Worm (Caenorhabditis elegans): Measurements from ENCODE around the gene dlg-1.
A peak's percentile ranks its signal among the peaks of the same experiment; 100 is the strongest.

dlg-1 gene

DNA sequence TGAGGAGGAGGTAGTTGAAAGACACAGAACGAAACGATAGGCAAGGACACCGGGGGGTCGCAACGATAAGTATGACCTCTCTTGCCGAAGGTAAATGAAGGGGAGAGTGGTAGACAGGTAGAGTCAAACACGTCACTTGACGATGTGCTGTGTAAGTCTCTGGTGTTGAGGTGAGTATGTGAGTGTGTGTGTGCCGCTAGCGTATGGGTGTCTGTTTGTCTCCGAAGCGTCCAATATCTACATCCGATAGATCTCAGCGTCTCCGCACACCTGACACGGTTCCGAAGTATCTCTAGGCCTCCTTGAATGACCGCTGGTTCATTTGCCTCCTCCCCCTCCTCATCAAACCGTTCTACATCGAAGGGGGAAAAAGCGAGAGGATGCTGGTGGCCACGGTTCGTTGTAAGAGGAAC lies 4.3 kb upstream of the dlg-1 start (continued):
- TF ChIP-seq attf-5 (GFP tag; optimal IDR thresholded peaks at IDR 0.05): no peak
- no peak for TF ChIP-seq zim-3 (tag; optimal IDR thresholded peaks at IDR 0.05)
- TF ChIP-seq ceh-100 (GFP tag; IDR thresholded peaks at IDR 0.05): no peak
- TF ChIP-seq ccch-3 (GFP tag; optimal IDR thresholded peaks at IDR 0.05): no peak
- TF ChIP-seq ztf-6 (GFP tag; IDR thresholded peaks at IDR 0.05): no peak
- peak; percentile 30 for TF ChIP-seq gei-17 (GFP tag; optimal IDR thresholded peaks at IDR 0.05)
- TF ChIP-seq athp-1 (tag; optimal IDR thresholded peaks at IDR 0.05): no peak
- no peak for TF ChIP-seq ztf-28 (GFP tag; IDR thresholded peaks at IDR 0.05)
- no peak for TF ChIP-seq sea-2 (GFP tag; IDR thresholded peaks at IDR 0.05)
- no peak for TF ChIP-seq F49E8.2 (tag; optimal IDR thresholded peaks at IDR 0.05; ENCODE audit: insufficient read depth)
- TF ChIP-seq ceh-40 (GFP tag; IDR thresholded peaks at IDR 0.05): no peak
- TF ChIP-seq atf-7 (tag; optimal IDR thresholded peaks at IDR 0.05): peak; percentile 34
- no peak for TF ChIP-seq hlh-12 (tag; optimal IDR thresholded peaks at IDR 0.05)
- no peak for TF ChIP-seq madf-6 (GFP tag; IDR thresholded peaks at IDR 0.05)
- peak in 1 of 2 experiments; percentile 18 for TF ChIP-seq let-607 (tag; optimal IDR thresholded peaks at IDR 0.05)
- no peak for TF ChIP-seq ztf-25 (GFP tag; IDR thresholded peaks at IDR 0.05)
- TF ChIP-seq xnd-1 (tag; optimal IDR thresholded peaks at IDR 0.05): no peak
- TF ChIP-seq mcd-1 (GFP tag; IDR thresholded peaks at IDR 0.05): peak; percentile 34; the same call in 1 of the 2 replicates
- no peak for TF ChIP-seq hrde-1 (tag; optimal IDR thresholded peaks at IDR 0.05; ENCODE audit: borderline replicate concordance)
- TF ChIP-seq bed-2 (GFP tag; IDR thresholded peaks at IDR 0.05): no peak
- no peak for TF ChIP-seq ztf-22 (GFP tag; optimal IDR thresholded peaks at IDR 0.05)
- peak; percentile 29 for TF ChIP-seq lin-40 (tag; optimal IDR thresholded peaks at IDR 0.05)
- no peak for TF ChIP-seq B0261.1 (tag; optimal IDR thresholded peaks at IDR 0.05)
- TF ChIP-seq nhr-90 (tag; optimal IDR thresholded peaks at IDR 0.05): no peak
- TF ChIP-seq attf-3 (GFP tag; conservative IDR thresholded peaks at IDR 0.05): no peak
- no peak for TF ChIP-seq mxl-1 (tag; optimal IDR thresholded peaks at IDR 0.05)
- no peak for TF ChIP-seq F37B4.10 (GFP tag; IDR thresholded peaks at IDR 0.05)
- peak; percentile 61; the same call in 1 of the 2 replicates for TF ChIP-seq ekl-4 (GFP tag; IDR thresholded peaks at IDR 0.05)
- no peak for TF ChIP-seq lag-1 (GFP tag; IDR thresholded peaks at IDR 0.05)
- no peak for TF ChIP-seq aptf-3 (GFP tag; IDR thresholded peaks at IDR 0.05)
- TF ChIP-seq nhr-80 (tag; optimal IDR thresholded peaks at IDR 0.05): peak; percentile 92
- TF ChIP-seq somi-1 (GFP tag; optimal IDR thresholded peaks at IDR 0.05): no peak
- no peak for TF ChIP-seq cebp-1 (GFP tag; IDR thresholded peaks at IDR 0.05)
- peak; percentile 56 for TF ChIP-seq cebp-1 (tag; optimal IDR thresholded peaks at IDR 0.05)
- TF ChIP-seq snpc-4 (GFP tag; optimal IDR thresholded peaks at IDR 0.05): no peak
- peak in 2 of 4 experiments; percentile 24 for TF ChIP-seq snpc-4 (tag; optimal IDR thresholded peaks at IDR 0.05)
- no peak for TF ChIP-seq ztf-18 (tag; optimal IDR thresholded peaks at IDR 0.05)
- TF ChIP-seq repo-1 (tag; optimal IDR thresholded peaks at IDR 0.05): peak; percentile 18
- peak; percentile 88 for TF ChIP-seq zfh-2 (GFP tag; conservative IDR thresholded peaks at IDR 0.05)
- no peak for TF ChIP-seq F10E7.11 (tag; optimal IDR thresholded peaks at IDR 0.05)
- TF ChIP-seq lir-1 (GFP tag; conservative IDR thresholded peaks at IDR 0.05): no peak
- no peak for TF ChIP-seq nhr-27 (tag; optimal IDR thresholded peaks at IDR 0.05)
- TF ChIP-seq mel-28 (tag; optimal IDR thresholded peaks at IDR 0.05; ENCODE audit: borderline replicate concordance): no peak
- no peak; the same call in 1 of the 2 replicates for TF ChIP-seq C06A6.2 (GFP tag; conservative IDR thresholded peaks at IDR 0.05)
- no peak for TF ChIP-seq lsl-1 (GFP tag; optimal IDR thresholded peaks at IDR 0.05)
- no peak for TF ChIP-seq madf-8 (GFP tag; conservative IDR thresholded peaks at IDR 0.05)
- TF ChIP-seq rcor-1 (GFP tag; IDR thresholded peaks at IDR 0.05): peak; percentile 41; the same call in 1 of the 2 replicates
- no peak for TF ChIP-seq rpc-1 (optimal IDR thresholded peaks at IDR 0.05)
- TF ChIP-seq rpc-1 (tag; optimal IDR thresholded peaks at IDR 0.05): no peak
- TF ChIP-seq F39B2.1 (GFP tag; IDR thresholded peaks at IDR 0.05): no peak

Data from whole organism, young adult.